Worm (Caenorhabditis elegans) whole organism, L1 larva: ENCODE data around the gene inx-7.

Experiments
- C04F5.9 ChIP-seq: sonication (generic microtip); optimal IDR thresholded peaks from 2 replicates; lab custom pipeline; 2016; ENCODE audit warnings: missing genetic modification characterization, missing compliant biosample characterization
- C16A3.4 ChIP-seq: fragments of 150-350 bp; optimal IDR thresholded peaks from 2 replicates; lab custom pipeline; 2014; ENCODE audit warnings: missing biosample characterization, missing genetic modification characterization
- C34B4.2 ChIP-seq: sonication (generic microtip); optimal IDR thresholded peaks from 2 replicates; lab custom pipeline; 2017; ENCODE audit warnings: mild to moderate bottlenecking, missing genetic modification characterization, missing compliant biosample characterization
- F16B12.6 ChIP-seq: fragments of 150-350 bp; optimal IDR thresholded peaks from 2 replicates; lab custom pipeline; 2014; ENCODE audit warnings: missing biosample characterization, missing genetic modification characterization
- Y116A8C.19 ChIP-seq: sonication (generic microtip); optimal IDR thresholded peaks from 2 replicates; lab custom pipeline; 2016; ENCODE audit warnings: missing compliant biosample characterization, missing genetic modification characterization, borderline replicate concordance
- alr-1 ChIP-seq: fragments of 200-800 bp; sonication (Bioruptor generic); optimal IDR thresholded peaks from 2 replicates; lab custom pipeline; 2018; ENCODE audit warnings: borderline replicate concordance, mild to moderate bottlenecking, missing genetic modification characterization, missing compliant biosample characterization
- ceh-8 ChIP-seq: fragments of 200-800 bp; sonication (Bioruptor generic); optimal IDR thresholded peaks from 2 replicates; lab custom pipeline; 2018; ENCODE audit warnings: mild to moderate bottlenecking, missing genetic modification characterization, moderate library complexity, missing compliant biosample characterization
- ces-1 ChIP-seq: fragments of 150-350 bp; optimal IDR thresholded peaks from 2 replicates; lab custom pipeline; 2014; ENCODE audit warnings: missing biosample characterization, missing genetic modification reagents, missing genetic modification characterization
- dsc-1 ChIP-seq: sonication (generic microtip); optimal IDR thresholded peaks from 2 replicates; lab custom pipeline; 2016; ENCODE audit warnings: mild to moderate bottlenecking, missing genetic modification characterization, missing compliant biosample characterization
- efl-1 ChIP-seq, 4 experiments: fragments of 150-350 bp; optimal IDR thresholded peaks in 3 of 4; peaks in 1 of 4; 1 replicate in 1 of 4; 2 replicates in 3 of 4; lab custom pipeline; 2014; ENCODE audit warnings: missing biosample characterization in 2 of 4, missing genetic modification characterization in 2 of 4, missing genetic modification reagents in 2 of 4
- efl-3 ChIP-seq: fragments of 200-800 bp; sonication (Bioruptor generic); optimal IDR thresholded peaks from 2 replicates; lab custom pipeline; 2018; ENCODE audit warnings: mild to moderate bottlenecking, missing genetic modification characterization, missing compliant biosample characterization
- egl-27 ChIP-seq, 2 experiments: fragments of 150-350 bp in 1 of 2; sonication (generic microtip); optimal IDR thresholded peaks; 3 replicates each; lab custom pipeline; 2017 to 2018; ENCODE audit warnings: missing biosample characterization in 2 of 2, missing genetic modification characterization in 2 of 2, missing genetic modification reagents in 2 of 2
- elt-3 ChIP-seq, 6 experiments: fragments of 150-350 bp in 1 of 6; sonication (generic microtip); optimal IDR thresholded peaks; 2 replicates each; lab custom pipeline; 2017 to 2018; ENCODE audit warnings: missing biosample characterization in 6 of 6, missing genetic modification characterization in 6 of 6, inconsistent platforms in 1 of 6
- ets-5 ChIP-seq: fragments of 200-800 bp; sonication (Bioruptor generic); IDR thresholded peaks from 2 replicates; pipeline ENCODE4 v1.3.6; 2022; ENCODE audit warnings: missing genetic modification characterization, missing compliant biosample characterization
- fkh-4 ChIP-seq: sonication (generic microtip); optimal IDR thresholded peaks from 2 replicates; lab custom pipeline; 2016; ENCODE audit warnings: missing compliant biosample characterization, missing genetic modification characterization, borderline replicate concordance
- fos-1 ChIP-seq: fragments of 150-350 bp; optimal IDR thresholded peaks from 2 replicates; lab custom pipeline; 2014; ENCODE audit warnings: missing biosample characterization, missing genetic modification characterization
- grh-1 ChIP-seq: fragments of 200-800 bp; sonication (Bioruptor generic); IDR thresholded peaks from 2 replicates; pipeline ENCODE4 v1.3.6; 2022; ENCODE audit warnings: missing genetic modification reagents, missing genetic modification characterization, missing compliant biosample characterization
- isw-1 ChIP-seq: fragments of 200-800 bp; sonication (Bioruptor generic); IDR thresholded peaks from 2 replicates; pipeline ENCODE4 v1.3.6; 2022; ENCODE audit warnings: missing genetic modification characterization, missing compliant biosample characterization
- jun-1 ChIP-seq: fragments of 150-350 bp; optimal IDR thresholded peaks from 2 replicates; lab custom pipeline; 2014; ENCODE audit warnings: missing biosample characterization, missing genetic modification reagents, missing genetic modification characterization
- lin-14 ChIP-seq: fragments of 200-800 bp; sonication (Bioruptor generic); optimal IDR thresholded peaks from 2 replicates; lab custom pipeline; 2018; ENCODE audit warnings: mild to moderate bottlenecking, missing genetic modification characterization, moderate library complexity, missing compliant biosample characterization
- lin-39 ChIP-seq: fragments of 150-350 bp; optimal IDR thresholded peaks from 2 replicates; lab custom pipeline; 2014; ENCODE audit warnings: missing biosample characterization, missing genetic modification reagents, missing genetic modification characterization
- lsy-2 ChIP-seq, 2 experiments: fragments of 150-350 bp; optimal IDR thresholded peaks; 2 replicates each; lab custom pipeline; 2014; ENCODE audit warnings: missing biosample characterization in 2 of 2, missing genetic modification characterization in 2 of 2
- nhr-11 ChIP-seq: fragments of 150-350 bp; optimal IDR thresholded peaks from 2 replicates; lab custom pipeline; 2014; ENCODE audit warnings: missing biosample characterization, missing genetic modification characterization
- nhr-12 ChIP-seq: sonication (generic microtip); optimal IDR thresholded peaks from 2 replicates; lab custom pipeline; 2017; ENCODE audit warnings: missing biosample characterization, missing genetic modification characterization
- nhr-19 ChIP-seq: fragments of 200-800 bp; sonication (Bioruptor generic); conservative IDR thresholded peaks from 2 replicates; pipeline ENCODE4 v1.3.6; 2022; ENCODE audit warnings: missing genetic modification characterization, missing compliant biosample characterization
- nhr-71 ChIP-seq: sonication (generic microtip); optimal IDR thresholded peaks from 2 replicates; lab custom pipeline; 2016; ENCODE audit warnings: mild to moderate bottlenecking, missing genetic modification characterization, moderate library complexity, missing compliant biosample characterization
- nhr-76 ChIP-seq: sonication (generic microtip); optimal IDR thresholded peaks from 2 replicates; lab custom pipeline; 2017; ENCODE audit warnings: missing biosample characterization, missing genetic modification characterization
- nhr-90 ChIP-seq: sonication (generic microtip); optimal IDR thresholded peaks from 2 replicates; lab custom pipeline; 2016; ENCODE audit warnings: mild to moderate bottlenecking, missing genetic modification characterization, missing compliant biosample characterization; ENCODE audit not compliant: poor library complexity
- pag-3 ChIP-seq: sonication (generic microtip); optimal IDR thresholded peaks from 2 replicates; lab custom pipeline; 2017; ENCODE audit warnings: missing genetic modification characterization, mild to moderate bottlenecking, missing compliant biosample characterization, antibody characterized with exemption, borderline replicate concordance; ENCODE audit not compliant: insufficient read depth
- rnt-1 ChIP-seq: sonication (generic microtip); optimal IDR thresholded peaks from 2 replicates; lab custom pipeline; 2016; ENCODE audit warnings: mild to moderate bottlenecking, missing genetic modification characterization, moderate library complexity, missing compliant biosample characterization
- snu-23 ChIP-seq: sonication (generic microtip); optimal IDR thresholded peaks from 2 replicates; lab custom pipeline; 2016; ENCODE audit warnings: missing genetic modification characterization, missing compliant biosample characterization
- sox-4 ChIP-seq: sonication (generic microtip); optimal IDR thresholded peaks from 2 replicates; lab custom pipeline; 2016; ENCODE audit warnings: missing genetic modification characterization, missing compliant biosample characterization
- sptf-1 ChIP-seq: fragments of 150-350 bp; optimal IDR thresholded peaks from 2 replicates; lab custom pipeline; 2014; ENCODE audit warnings: missing biosample characterization, missing genetic modification characterization
- sup-37 ChIP-seq: fragments of 200-800 bp; sonication (Bioruptor generic); optimal IDR thresholded peaks from 2 replicates; lab custom pipeline; 2018; ENCODE audit warnings: mild to moderate bottlenecking, missing genetic modification characterization, missing compliant biosample characterization
- tbx-2 ChIP-seq: sonication (generic microtip); optimal IDR thresholded peaks from 2 replicates; lab custom pipeline; 2016; ENCODE audit warnings: missing genetic modification characterization, missing compliant biosample characterization
- tlp-1 ChIP-seq: fragments of 150-350 bp; optimal IDR thresholded peaks from 2 replicates; lab custom pipeline; 2014; ENCODE audit warnings: missing biosample characterization, missing genetic modification characterization
- unc-130 ChIP-seq: fragments of 150-350 bp; optimal IDR thresholded peaks from 2 replicates; lab custom pipeline; 2017; ENCODE audit warnings: missing biosample characterization, missing genetic modification characterization, inconsistent platforms
- unc-98 ChIP-seq: fragments of 200-800 bp; sonication (Bioruptor generic); IDR thresholded peaks from 2 replicates; pipeline ENCODE4 v1.3.6; 2022; ENCODE audit warnings: missing genetic modification characterization, missing compliant biosample characterization
- xbp-1 ChIP-seq: sonication (generic microtip); optimal IDR thresholded peaks from 2 replicates; lab custom pipeline; 2016; ENCODE audit warnings: missing genetic modification characterization, missing compliant biosample characterization
- ztf-4 ChIP-seq: fragments of 150-350 bp; optimal IDR thresholded peaks from 2 replicates; lab custom pipeline; 2014; ENCODE audit warnings: missing biosample characterization, missing genetic modification characterization

inx-7 gene

ce11 chrIV:5937106-5937505 is 9.3 kb downstream of the inx-7 start:
- no peak for TF ChIP-seq unc-98 (GFP tag; lab: Robert Waterston, UW)
- no peak for TF ChIP-seq lin-39 (tag; lab: Kevin White, UChicago)
- TF ChIP-seq C16A3.4 (tag; lab: Kevin White, UChicago): no peak
- no peak for TF ChIP-seq C04F5.9 (tag; lab: Kevin White, UChicago)
- TF ChIP-seq jun-1 (tag; lab: Kevin White, UChicago): no peak
- TF ChIP-seq efl-3 (GFP tag; lab: Kevin White, UChicago): no peak
- no peak for TF ChIP-seq sup-37 (GFP tag; lab: Kevin White, UChicago)
- TF ChIP-seq xbp-1 (tag; lab: Kevin White, UChicago): no peak

ce11 chrIV:5934046-5934445 is 12.4 kb downstream of the inx-7 start, which contains the start of gene H32C10.1:
H32C10.1 (plus strand) TSS chrIV:5934346.
- no peak for TF ChIP-seq sptf-1 (tag; lab: Kevin White, UChicago)
- no peak for TF ChIP-seq fkh-4 (tag; lab: Kevin White, UChicago)
- no peak for TF ChIP-seq nhr-11 (tag; lab: Kevin White, UChicago)
- TF ChIP-seq dsc-1 (tag; lab: Kevin White, UChicago): no peak
- TF ChIP-seq egl-27 (tag; optimal IDR thresholded peaks at IDR 0.05; lab: Kevin White, UChicago): no peak
- TF ChIP-seq xbp-1 (tag; lab: Kevin White, UChicago): no peak
- TF ChIP-seq unc-98 (GFP tag; lab: Robert Waterston, UW): no peak
- no peak for TF ChIP-seq ztf-4 (tag; lab: Kevin White, UChicago)
- TF ChIP-seq sox-4 (tag; lab: Kevin White, UChicago): no peak
- TF ChIP-seq nhr-19 (GFP tag; lab: Robert Waterston, UW): no peak
- TF ChIP-seq Y116A8C.19 (tag; lab: Kevin White, UChicago): no peak
- no peak for TF ChIP-seq jun-1 (tag; lab: Kevin White, UChicago)
- no peak for TF ChIP-seq isw-1
- TF ChIP-seq C34B4.2 (tag; lab: Kevin White, UChicago): no peak

ce11 chrIV:5930345-5930744 is 16.1 kb downstream of the inx-7 start, which contains the start of gene lin-33:
lin-33 (plus strand) TSS chrIV:5930645.
- TF ChIP-seq nhr-76 (tag; lab: Kevin White, UChicago): no peak
- no peak for TF ChIP-seq fos-1
- no peak for TF ChIP-seq nhr-12
- no peak for TF ChIP-seq efl-1 (optimal IDR thresholded peaks at IDR 0.05; lab: Kevin White, UChicago)
- TF ChIP-seq efl-1 (GFP tag; optimal IDR thresholded peaks at IDR 0.05 in 1 of 2; lab: Kevin White, UChicago): peak in 1 of 2 experiments; percentile 86
- no peak for TF ChIP-seq nhr-19 (GFP tag; lab: Robert Waterston, UW)

ce11 chrIV:5928957-5929356 is 17.5 kb downstream of the inx-7 start:
- TF ChIP-seq dsc-1 (tag; lab: Kevin White, UChicago) (peak; percentile 41), fkh-4 (tag; lab: Kevin White, UChicago) (peak; percentile 8), ets-5 (GFP tag; lab: Robert Waterston, UW) (no peak), efl-1 (optimal IDR thresholded peaks at IDR 0.05; lab: Kevin White, UChicago) (no peak), efl-1 (GFP tag; optimal IDR thresholded peaks at IDR 0.05 in 1 of 2; lab: Kevin White, UChicago) (peak in 1 of 2 experiments; percentile 34), grh-1 (GFP tag; lab: Robert Waterston, UW) (no peak)
- TF ChIP-seq, all 84 proteins: peak for 3

- peak; percentile 60 for TF ChIP-seq lin-14 (GFP tag; lab: Kevin White, UChicago)
- TF ChIP-seq pag-3 (tag; lab: Kevin White, UChicago): no peak
Measured at ce11 chrIV:5927805-5928204, 18.6 kb downstream of the inx-7 start.

- TF ChIP-seq dsc-1 (tag; lab: Kevin White, UChicago) (peak; percentile 9), tbx-2 (tag; lab: Kevin White, UChicago) (peak; percentile 1), ces-1 (GFP tag; lab: Kevin White, UChicago) (no peak), lin-39 (tag; lab: Kevin White, UChicago) (no peak), nhr-90 (peak; percentile 23), tlp-1 (tag; lab: Kevin White, UChicago) (no peak), rnt-1 (peak; percentile 16), lsy-2 (tag; optimal IDR thresholded peaks at IDR 0.05; lab: Kevin White, UChicago) (peak; percentile 10 to 34), ceh-8 (GFP tag; lab: Kevin White, UChicago) (peak; percentile 58), F16B12.6 (tag; lab: Kevin White, UChicago) (no peak), elt-3 (tag; optimal IDR thresholded peaks at IDR 0.05; lab: Kevin White, UChicago) (peak in 2 of 6 experiments; percentile 28 to 73), lin-14 (GFP tag; lab: Kevin White, UChicago) (peak; percentile 86), nhr-71 (tag; lab: Kevin White, UChicago) (peak; percentile 48), snu-23 (GFP tag; lab: Kevin White, UChicago) (peak; percentile 52), unc-130 (tag; lab: Kevin White, UChicago) (peak; percentile 10), C16A3.4 (tag; lab: Kevin White, UChicago) (peak; percentile 25), alr-1 (tag; lab: Kevin White, UChicago) (no peak)
Measured at ce11 chrIV:5926643-5927042, 19.8 kb downstream of the inx-7 start.
